Comparison of ENCODE assay signal across 5 fruit fly cellular contexts in the genomic region with DNA sequence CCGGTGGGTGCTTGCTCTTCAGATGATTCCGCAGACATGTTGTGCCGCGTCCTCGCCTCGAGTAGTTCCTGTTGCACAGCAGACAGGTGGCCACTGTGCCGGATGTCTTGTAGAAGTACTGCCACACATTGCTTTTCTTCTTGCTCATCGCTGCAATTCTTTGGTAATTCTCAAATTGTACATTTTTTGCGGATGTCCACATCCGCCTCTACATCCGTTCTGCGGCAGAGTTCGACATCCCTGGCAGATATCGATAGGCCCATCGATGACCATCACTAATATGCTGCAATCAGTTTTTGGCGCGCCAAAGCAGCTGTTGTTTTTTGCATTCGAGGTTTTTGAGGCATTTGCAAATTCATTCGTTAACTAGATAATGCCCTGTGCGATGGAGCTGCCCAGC.
TF ChIP-seq lines count a peak whose summit lies in the region.

Gene CG13775 (minus strand): TSS at position 226 of the 400 bp plus-strand sequence.
Gene CG3430 (plus strand): TSS at position 284 of the 400 bp plus-strand sequence.

- no peak for TF ChIP-seq CTCF in whole organism, embryonic (GFP tag; optimal IDR thresholded peaks at IDR 0.05; lab: Kevin White, UChicago)

TF ChIP-seq in whole organism, adult, 20 proteins besides CTCF, POLR2A, EP300 and RAD21:
- no peak for TF ChIP-seq CG7045 (GFP tag; optimal IDR thresholded peaks at IDR 0.05; lab: Kevin White, UChicago)
- TF ChIP-seq bab1 (GFP tag; optimal IDR thresholded peaks at IDR 0.05; lab: Kevin White, UChicago) = peak; percentile 40
- peak; percentile 19 for TF ChIP-seq Mnt (GFP tag; optimal IDR thresholded peaks at IDR 0.05; lab: Kevin White, UChicago)
- peak; percentile 10 for TF ChIP-seq CG7101 (tag; optimal IDR thresholded peaks at IDR 0.05; lab: Kevin White, UChicago)
- peak; percentile 2 for TF ChIP-seq CG14711 (tag; optimal IDR thresholded peaks at IDR 0.05; lab: Kevin White, UChicago)
- peak; percentile 1 for TF ChIP-seq Crg-1 (GFP tag; optimal IDR thresholded peaks at IDR 0.05; lab: Kevin White, UChicago)
- TF ChIP-seq tj (GFP tag; optimal IDR thresholded peaks at IDR 0.05; lab: Kevin White, UChicago) = peak; percentile 5
- TF ChIP-seq kay (GFP tag; lab: Kevin White, UChicago; ENCODE audit: borderline replicate concordance) = no peak

TF ChIP-seq in whole organism, embryonic, 481 proteins besides CTCF, POLR2A, EP300 and RAD21 (continues in another document):
- TF ChIP-seq CG2120 (GFP tag; optimal IDR thresholded peaks at IDR 0.05; lab: Kevin White, UChicago) (peak; percentile 59), h (optimal IDR thresholded peaks at IDR 0.05; lab: Kevin White, UChicago) (no peak), CG14441 (GFP tag; IDR thresholded peaks at IDR 0.05; lab: Robert Waterston, UW) (no peak), Fer1 (GFP tag; optimal IDR thresholded peaks at IDR 0.05; lab: Kevin White, UChicago) (peak; percentile 34), Jarid2 (GFP tag; optimal IDR thresholded peaks at IDR 0.05; lab: Kevin White, UChicago) (no peak), gt (GFP tag; IDR thresholded peaks at IDR 0.05; lab: Robert Waterston, UW) (no peak), CG9215 (GFP tag; IDR thresholded peaks at IDR 0.05; lab: Robert Waterston, UW) (no peak), ham (GFP tag; IDR thresholded peaks at IDR 0.05; lab: Robert Waterston, UW) (no peak), CG4360 (GFP tag; IDR thresholded peaks at IDR 0.05; lab: Robert Waterston, UW) (no peak), vnd (GFP tag; IDR thresholded peaks at IDR 0.05; lab: Robert Waterston, UW; ENCODE audit: partially characterized antibody) (peak; percentile 31; the same call in 1 of the 3 replicates), HLH4C (GFP tag; IDR thresholded peaks at IDR 0.05; lab: Robert Waterston, UW; ENCODE audit: partially characterized antibody) (peak; percentile 63), CG10431 (GFP tag; optimal IDR thresholded peaks at IDR 0.05; lab: Kevin White, UChicago) (no peak), da (GFP tag; optimal IDR thresholded peaks at IDR 0.05; lab: Kevin White, UChicago) (no peak), CG10209 (GFP tag; optimal IDR thresholded peaks at IDR 0.05; lab: Kevin White, UChicago) (peak; percentile 22), B-H1 (GFP tag; IDR thresholded peaks at IDR 0.05; lab: Robert Waterston, UW) (no peak), Scr (GFP tag; IDR thresholded peaks at IDR 0.05; lab: Robert Waterston, UW; ENCODE audit: partially characterized antibody) (peak; percentile 67), NC2α (GFP tag; optimal IDR thresholded peaks at IDR 0.05; lab: Kevin White, UChicago) (peak; percentile 31), CG16815 (GFP tag; optimal IDR thresholded peaks at IDR 0.05; lab: Kevin White, UChicago) (no peak), zfh1 (GFP tag; IDR thresholded peaks at IDR 0.05; lab: Robert Waterston, UW) (peak; percentile 45; the same call in 2 of the 3 replicates)

TF ChIP-seq in whole organism, prepupa, 60 proteins besides CTCF, POLR2A, EP300 and RAD21:
- TF ChIP-seq dsx (GFP tag; optimal IDR thresholded peaks at IDR 0.05; lab: Kevin White, UChicago; ENCODE audit: poor library complexity, severe bottlenecking) (no peak), Eip75B (GFP tag; optimal IDR thresholded peaks at IDR 0.05; lab: Kevin White, UChicago) (no peak), CG31627 (GFP tag; optimal IDR thresholded peaks at IDR 0.05; lab: Kevin White, UChicago) (peak; percentile 22), fd85E (GFP tag; optimal IDR thresholded peaks at IDR 0.05; lab: Kevin White, UChicago) (no peak), OdsH (GFP tag; optimal IDR thresholded peaks at IDR 0.05; lab: Kevin White, UChicago) (no peak), CG32006 (GFP tag; optimal IDR thresholded peaks at IDR 0.05; lab: Kevin White, UChicago) (no peak), CG6854 (GFP tag; optimal IDR thresholded peaks at IDR 0.05; lab: Kevin White, UChicago) (peak; percentile 35), esn (GFP tag; optimal IDR thresholded peaks at IDR 0.05; lab: Kevin White, UChicago) (peak; percentile 45), vri (GFP tag; optimal IDR thresholded peaks at IDR 0.05; lab: Kevin White, UChicago) (peak; percentile 59), CG11902 (GFP tag; optimal IDR thresholded peaks at IDR 0.05; lab: Kevin White, UChicago) (no peak), svp (GFP tag; lab: Kevin White, UChicago) (no peak), Lpt (GFP tag; optimal IDR thresholded peaks at IDR 0.05; lab: Kevin White, UChicago) (no peak), achi (GFP tag; optimal IDR thresholded peaks at IDR 0.05; lab: Kevin White, UChicago) (no peak)
TF ChIP-seq in whole organism, prepupa: peak in this region for 4.

TF ChIP-seq in whole organism, pupa, 21 proteins besides CTCF, POLR2A, EP300 and RAD21:
- TF ChIP-seq CG32121 (GFP tag; IDR thresholded peaks at IDR 0.05; lab: Robert Waterston, UW) = peak; percentile 35; the same call in 1 of the 2 replicates
- TF ChIP-seq CG8159 (tag; optimal IDR thresholded peaks at IDR 0.05; lab: Kevin White, UChicago) = no peak

TF ChIP-seq in whole organism, wandering third instar larva, 38 proteins besides CTCF, POLR2A, EP300 and RAD21:
- TF ChIP-seq dl (GFP tag; optimal IDR thresholded peaks at IDR 0.05; lab: Kevin White, UChicago; ENCODE audit: insufficient read depth in 1 of 2, partially characterized antibody in 2 of 2) (no peak), N (GFP tag; optimal IDR thresholded peaks at IDR 0.05; lab: Kevin White, UChicago) (no peak), tai (GFP tag; optimal IDR thresholded peaks at IDR 0.05; lab: Kevin White, UChicago) (no peak), HLH106 (tag; optimal IDR thresholded peaks at IDR 0.05; lab: Kevin White, UChicago) (peak; percentile 39), OdsH (GFP tag; optimal IDR thresholded peaks at IDR 0.05; lab: Kevin White, UChicago) (peak; percentile 5), Myc (optimal IDR thresholded peaks at IDR 0.05; lab: Kevin White, UChicago) (peak; percentile 33), usp (GFP tag; optimal IDR thresholded peaks at IDR 0.05; lab: Kevin White, UChicago) (no peak), dsf (GFP tag; optimal IDR thresholded peaks at IDR 0.05; lab: Kevin White, UChicago; ENCODE audit: borderline replicate concordance) (no peak), CrebA (GFP tag; optimal IDR thresholded peaks at IDR 0.05; lab: Kevin White, UChicago; ENCODE audit: borderline replicate concordance) (no peak), woc (GFP tag; optimal IDR thresholded peaks at IDR 0.05; lab: Kevin White, UChicago) (no peak), brk (GFP tag; optimal IDR thresholded peaks at IDR 0.05; lab: Kevin White, UChicago) (no peak), GATAd (GFP tag; optimal IDR thresholded peaks at IDR 0.05; lab: Kevin White, UChicago) (no peak), psq (GFP tag; optimal IDR thresholded peaks at IDR 0.05; lab: Kevin White, UChicago) (peak; percentile 0), Hr83 (GFP tag; optimal IDR thresholded peaks at IDR 0.05; lab: Kevin White, UChicago; ENCODE audit: poor library complexity, severe bottlenecking) (no peak), fru (GFP tag; optimal IDR thresholded peaks at IDR 0.05; lab: Kevin White, UChicago) (no peak), Mio (GFP tag; optimal IDR thresholded peaks at IDR 0.05; lab: Kevin White, UChicago) (no peak), Hnf4 (GFP tag; optimal IDR thresholded peaks at IDR 0.05; lab: Kevin White, UChicago) (no peak), foxo (GFP tag; optimal IDR thresholded peaks at IDR 0.05; lab: Kevin White, UChicago) (no peak), Hr78 (GFP tag; optimal IDR thresholded peaks at IDR 0.05; lab: Kevin White, UChicago) (no peak), Dif (GFP tag; optimal IDR thresholded peaks at IDR 0.05; lab: Kevin White, UChicago; ENCODE audit: partially characterized antibody) (no peak), Jra (GFP tag; optimal IDR thresholded peaks at IDR 0.05; lab: Kevin White, UChicago) (no peak), h (GFP tag; optimal IDR thresholded peaks at IDR 0.05; lab: Kevin White, UChicago) (no peak), lola (GFP tag; optimal IDR thresholded peaks at IDR 0.05; lab: Kevin White, UChicago) (no peak), CG32264 (GFP tag; optimal IDR thresholded peaks at IDR 0.05; lab: Kevin White, UChicago) (no peak), pan (optimal IDR thresholded peaks at IDR 0.05; lab: Kevin White, UChicago) (no peak), Dfd (GFP tag; optimal IDR thresholded peaks at IDR 0.05; lab: Kevin White, UChicago) (no peak), sv (GFP tag; optimal IDR thresholded peaks at IDR 0.05; lab: Kevin White, UChicago) (no peak), sage (GFP tag; optimal IDR thresholded peaks at IDR 0.05; lab: Kevin White, UChicago) (no peak), Rel (GFP tag; optimal IDR thresholded peaks at IDR 0.05; lab: Kevin White, UChicago) (no peak), Rel (tag; optimal IDR thresholded peaks at IDR 0.05; lab: Kevin White, UChicago) (no peak), br (GFP tag; optimal IDR thresholded peaks at IDR 0.05; lab: Kevin White, UChicago) (no peak), Abd-B (GFP tag; optimal IDR thresholded peaks at IDR 0.05; lab: Kevin White, UChicago) (no peak), Vsx2 (GFP tag; optimal IDR thresholded peaks at IDR 0.05; lab: Kevin White, UChicago; ENCODE audit: partially characterized antibody) (no peak), CG9705 (GFP tag; optimal IDR thresholded peaks at IDR 0.05; lab: Kevin White, UChicago) (no peak)
